Fruit fly (Drosophila melanogaster) whole organism, embryonic: ENCODE measurements around the gene CG8135.
A peak's percentile ranks its signal among the peaks of the same experiment; 100 is the strongest.

Source experiments
- Abd-B ChIP-seq: fragments of 200-800 bp; sonication (Bioruptor generic); optimal IDR thresholded peaks from 2 replicates; lab custom pipeline; 2018; ENCODE audit warnings: missing biosample characterization, mild to moderate bottlenecking, missing genetic modification characterization, moderate library complexity
- Ada2b ChIP-seq: fragments of 200-800 bp; sonication (Bioruptor generic); IDR thresholded peaks from 2 replicates; pipeline ENCODE4 v1.3.6; 2022; ENCODE audit warnings: missing biosample characterization, missing genetic modification characterization
- CG12104 ChIP-seq: fragments of 200-800 bp; sonication (Bioruptor generic); optimal IDR thresholded peaks from 3 replicates; lab custom pipeline; 2016; ENCODE audit warnings: missing biosample characterization, missing genetic modification characterization
- CG13287 ChIP-seq: fragments of 200-800 bp; sonication (Bioruptor generic); IDR thresholded peaks from 2 replicates; pipeline ENCODE4 v1.3.6; 2022; ENCODE audit warnings: missing biosample characterization, missing genetic modification characterization; ENCODE audit not compliant: partially characterized antibody
- CG13894 ChIP-seq: fragments of 200-800 bp; sonication (Bioruptor generic); optimal IDR thresholded peaks from 3 replicates; lab custom pipeline; 2018; ENCODE audit warnings: missing biosample characterization, mild to moderate bottlenecking, missing genetic modification characterization, moderate library complexity
- CG14710 ChIP-seq: fragments of 200-800 bp; sonication (Bioruptor generic); optimal IDR thresholded peaks from 3 replicates; lab custom pipeline; 2019; ENCODE audit warnings: missing biosample characterization, mild to moderate bottlenecking, missing genetic modification characterization, moderate library complexity
- CG1602 ChIP-seq: fragments of 200-800 bp; sonication (Bioruptor generic); optimal IDR thresholded peaks from 3 replicates; lab custom pipeline; 2016; ENCODE audit warnings: missing biosample characterization, missing genetic modification characterization
- CG16779 ChIP-seq: fragments of 200-800 bp; sonication (Bioruptor generic); IDR thresholded peaks from 2 replicates; pipeline ENCODE4 v1.3.6; 2022; ENCODE audit warnings: missing biosample characterization, missing genetic modification characterization
- CG16813 ChIP-seq: fragments of 200-800 bp; sonication (Bioruptor generic); IDR thresholded peaks from 3 replicates; pipeline ENCODE4 v1.3.6; 2022; ENCODE audit warnings: missing biosample characterization, missing genetic modification characterization; ENCODE audit not compliant: partially characterized antibody
- CG17802 ChIP-seq: fragments of 200-800 bp; sonication (Bioruptor generic); optimal IDR thresholded peaks from 2 replicates; lab custom pipeline; 2018; ENCODE audit warnings: missing biosample characterization, mild to moderate bottlenecking, missing genetic modification characterization, moderate library complexity
- CG18476 ChIP-seq: fragments of 200-800 bp; sonication (Bioruptor generic); optimal IDR thresholded peaks from 2 replicates; lab custom pipeline; 2016; ENCODE audit warnings: missing biosample characterization, mild to moderate bottlenecking, missing genetic modification characterization
- CG31224 ChIP-seq: fragments of 200-800 bp; sonication (Bioruptor generic); IDR thresholded peaks from 2 replicates; pipeline ENCODE4 v1.3.6; 2022; ENCODE audit warnings: missing biosample characterization, missing genetic modification characterization
- CG34422 ChIP-seq: fragments of 200-800 bp; sonication (Bioruptor generic); IDR thresholded peaks from 3 replicates; pipeline ENCODE4 v1.3.6; 2022; ENCODE audit warnings: missing biosample characterization, missing genetic modification characterization
- CG7271 ChIP-seq: fragments of 200-800 bp; sonication (Bioruptor generic); optimal IDR thresholded peaks from 2 replicates; lab custom pipeline; 2018; ENCODE audit warnings: missing biosample characterization, mild to moderate bottlenecking, missing genetic modification characterization, moderate library complexity
- CG7745 ChIP-seq: fragments of 200-800 bp; sonication (Bioruptor generic); optimal IDR thresholded peaks from 2 replicates; lab custom pipeline; 2018; ENCODE audit warnings: missing biosample characterization, mild to moderate bottlenecking, missing genetic modification characterization, moderate library complexity
- CG7839 ChIP-seq: fragments of 200-800 bp; sonication (Bioruptor generic); optimal IDR thresholded peaks from 3 replicates; lab custom pipeline; 2018; ENCODE audit warnings: missing biosample characterization, mild to moderate bottlenecking, missing genetic modification characterization, moderate library complexity
- CG9797 ChIP-seq: fragments of 200-800 bp; sonication (Bioruptor generic); optimal IDR thresholded peaks from 3 replicates; lab custom pipeline; 2018; ENCODE audit warnings: missing biosample characterization, mild to moderate bottlenecking, missing genetic modification characterization
- Camta ChIP-seq: fragments of 200-800 bp; sonication (Bioruptor generic); optimal IDR thresholded peaks from 2 replicates; lab custom pipeline; 2016; ENCODE audit warnings: missing biosample characterization, missing genetic modification characterization
- D19B ChIP-seq: fragments of 200-800 bp; sonication (Bioruptor generic); optimal IDR thresholded peaks from 2 replicates; lab custom pipeline; 2017; ENCODE audit warnings: missing biosample characterization, mild to moderate bottlenecking, missing genetic modification characterization
- Dref ChIP-seq: fragments of 200-800 bp; sonication (Bioruptor generic); IDR thresholded peaks from 2 replicates; pipeline ENCODE4 v1.3.6; 2022; ENCODE audit warnings: missing biosample characterization, missing genetic modification characterization
- Drgx ChIP-seq: fragments of 200-800 bp; sonication (Bioruptor generic); IDR thresholded peaks from 2 replicates; pipeline ENCODE4 v1.3.6; 2022; ENCODE audit warnings: missing biosample characterization, missing genetic modification characterization
- E2f1 ChIP-seq: fragments of 200-800 bp; sonication (Bioruptor generic); IDR thresholded peaks from 2 replicates; pipeline ENCODE4 v1.3.6; 2022; ENCODE audit warnings: missing biosample characterization, missing genetic modification characterization
- Kr ChIP-seq: fragments of 200-800 bp; sonication (Bioruptor generic); optimal IDR thresholded peaks from 2 replicates; lab custom pipeline; 2017; ENCODE audit warnings: missing biosample characterization, mild to moderate bottlenecking, missing genetic modification characterization
- NC2α ChIP-seq: fragments of 200-800 bp; sonication (Bioruptor generic); optimal IDR thresholded peaks from 2 replicates; lab custom pipeline; 2016; ENCODE audit warnings: missing biosample characterization, missing genetic modification characterization
- Opbp ChIP-seq: fragments of 200-800 bp; sonication (Bioruptor generic); IDR thresholded peaks from 3 replicates; pipeline ENCODE4 v1.3.6; 2022; ENCODE audit warnings: missing biosample characterization, missing genetic modification characterization; ENCODE audit not compliant: partially characterized antibody
- Optix ChIP-seq: fragments of 200-800 bp; sonication (Bioruptor generic); IDR thresholded peaks from 3 replicates; pipeline ENCODE4 v1.3.6; 2022; ENCODE audit warnings: missing biosample characterization, missing genetic modification characterization
- Six4 ChIP-seq: fragments of 200-800 bp; sonication (Bioruptor generic); optimal IDR thresholded peaks from 2 replicates; lab custom pipeline; 2016; ENCODE audit warnings: missing biosample characterization, missing genetic modification characterization
- Vsx1 ChIP-seq: fragments of 200-800 bp; sonication (Bioruptor generic); optimal IDR thresholded peaks from 2 replicates; lab custom pipeline; 2017; ENCODE audit warnings: missing biosample characterization, mild to moderate bottlenecking, missing genetic modification characterization, missing genetic modification reagents
- aop ChIP-seq: fragments of 200-800 bp; sonication (Bioruptor generic); IDR thresholded peaks from 2 replicates; pipeline ENCODE4 v1.3.6; 2022; ENCODE audit warnings: missing biosample characterization, missing genetic modification characterization
- ase ChIP-seq: fragments of 200-800 bp; sonication (Bioruptor generic); IDR thresholded peaks from 3 replicates; pipeline ENCODE4 v1.3.6; 2022; ENCODE audit warnings: missing biosample characterization, missing genetic modification characterization
- br ChIP-seq: fragments of >200 bp; optimal IDR thresholded peaks from 2 replicates; lab custom pipeline; 2017
- chinmo ChIP-seq: fragments of 200-800 bp; sonication (Bioruptor generic); IDR thresholded peaks from 4 replicates; pipeline ENCODE4 v1.3.6; 2022; ENCODE audit warnings: missing biosample characterization, missing genetic modification characterization; ENCODE audit not compliant: partially characterized antibody
- disco-r ChIP-seq: fragments of 200-800 bp; sonication (Bioruptor generic); optimal IDR thresholded peaks from 2 replicates; lab custom pipeline; 2016; ENCODE audit warnings: missing biosample characterization, missing genetic modification characterization
- dm ChIP-seq: fragments of 200-800 bp; sonication (Bioruptor generic); optimal IDR thresholded peaks from 3 replicates; lab custom pipeline; 2016; ENCODE audit warnings: missing biosample characterization, missing genetic modification characterization
- fd64A ChIP-seq: fragments of 200-800 bp; sonication (Bioruptor generic); optimal IDR thresholded peaks from 3 replicates; lab custom pipeline; 2018; ENCODE audit warnings: missing biosample characterization, mild to moderate bottlenecking, missing genetic modification characterization
- ftz-f1 ChIP-seq: fragments of 200-800 bp; sonication (Bioruptor generic); optimal IDR thresholded peaks from 2 replicates; lab custom pipeline; 2016; ENCODE audit warnings: missing biosample characterization, missing genetic modification characterization
- gsb ChIP-seq: fragments of 200-800 bp; sonication (Bioruptor generic); IDR thresholded peaks from 2 replicates; pipeline ENCODE4 v1.3.6; 2022; ENCODE audit warnings: missing biosample characterization, missing genetic modification characterization
- her ChIP-seq: fragments of 200-800 bp; sonication (Bioruptor generic); optimal IDR thresholded peaks from 2 replicates; lab custom pipeline; 2016; ENCODE audit warnings: missing biosample characterization, missing genetic modification characterization
- inv ChIP-seq: fragments of 200-800 bp; sonication (Bioruptor generic); IDR thresholded peaks from 2 replicates; pipeline ENCODE4 v1.3.6; 2022; ENCODE audit warnings: missing biosample characterization, missing genetic modification characterization; ENCODE audit not compliant: partially characterized antibody
- knrl ChIP-seq: fragments of 200-800 bp; sonication (Bioruptor generic); IDR thresholded peaks from 3 replicates; pipeline ENCODE4 v1.3.6; 2022; ENCODE audit warnings: missing biosample characterization, missing genetic modification characterization; ENCODE audit not compliant: partially characterized antibody
- luna ChIP-seq: fragments of 200-800 bp; sonication (Bioruptor generic); optimal IDR thresholded peaks from 2 replicates; lab custom pipeline; 2016; ENCODE audit warnings: missing biosample characterization, missing genetic modification characterization
- nerfin-2 ChIP-seq: fragments of 200-800 bp; sonication (Bioruptor generic); IDR thresholded peaks from 2 replicates; pipeline ENCODE4 v1.3.6; 2022; ENCODE audit warnings: missing biosample characterization, missing genetic modification characterization; ENCODE audit not compliant: partially characterized antibody
- otp ChIP-seq: fragments of 200-800 bp; sonication (Bioruptor generic); IDR thresholded peaks from 3 replicates; pipeline ENCODE4, ENCODE4 v1.3.6; 2022; ENCODE audit warnings: missing biosample characterization, missing genetic modification characterization
- pb ChIP-seq: fragments of 200-800 bp; sonication (Bioruptor generic); optimal IDR thresholded peaks from 3 replicates; lab custom pipeline; 2016; ENCODE audit warnings: missing biosample characterization, missing genetic modification characterization
- pita ChIP-seq: fragments of 200-800 bp; sonication (Bioruptor generic); optimal IDR thresholded peaks from 2 replicates; lab custom pipeline; 2017; ENCODE audit warnings: missing biosample characterization, mild to moderate bottlenecking, missing genetic modification characterization
- pros ChIP-seq: fragments of 200-800 bp; sonication (Bioruptor generic); optimal IDR thresholded peaks from 3 replicates; lab custom pipeline; 2019; ENCODE audit warnings: missing biosample characterization, mild to moderate bottlenecking, missing genetic modification characterization, moderate library complexity
- ranshi ChIP-seq: fragments of 200-800 bp; sonication (Bioruptor generic); IDR thresholded peaks from 2 replicates; pipeline ENCODE4 v1.3.6; 2022; ENCODE audit warnings: missing biosample characterization, missing genetic modification characterization
- scrt ChIP-seq: fragments of 200-800 bp; sonication (Bioruptor generic); optimal IDR thresholded peaks from 2 replicates; lab custom pipeline; 2018; ENCODE audit warnings: missing biosample characterization, mild to moderate bottlenecking, missing genetic modification characterization, moderate library complexity
- sima ChIP-seq: fragments of 200-800 bp; sonication (Bioruptor generic); optimal IDR thresholded peaks from 2 replicates; lab custom pipeline; 2016; ENCODE audit warnings: missing biosample characterization, missing genetic modification characterization
- slbo ChIP-seq: fragments of 200-800 bp; sonication (Bioruptor generic); IDR thresholded peaks from 2 replicates; pipeline ENCODE4 v1.3.6; 2022; ENCODE audit warnings: missing biosample characterization, missing genetic modification characterization
- unpg ChIP-seq: fragments of 200-800 bp; sonication (Bioruptor generic); optimal IDR thresholded peaks from 3 replicates; lab custom pipeline; 2018; ENCODE audit warnings: missing biosample characterization, mild to moderate bottlenecking, missing genetic modification characterization, moderate library complexity

Gene CG8135

dm6 chr3R:9399951-9400392 is 4.2 kb upstream of the CG8135 start, which contains the start of gene CG34117 (continued):
- TF ChIP-seq CG7745 (no peak), Six4 (GFP tag; lab: Kevin White, UChicago) (peak; percentile 69), pros (GFP tag; lab: Kevin White, UChicago) (no peak), luna (GFP tag; lab: Kevin White, UChicago) (no peak), chinmo (no peak), nerfin-2 (no peak), Drgx (GFP tag; lab: Robert Waterston, UW) (peak; percentile 66), inv (no peak), otp (GFP tag; lab: Robert Waterston, UW) (peak; percentile 66; the same call in 2 of the 3 replicates), Camta (GFP tag; lab: Kevin White, UChicago) (peak; percentile 46), pita (GFP tag; lab: Kevin White, UChicago) (no peak), CG7839 (tag; lab: Kevin White, UChicago) (peak; percentile 81), Abd-B (peak; percentile 64), NC2α (no peak), ranshi (GFP tag; lab: Robert Waterston, UW) (peak; percentile 87), her (GFP tag; lab: Kevin White, UChicago) (peak; percentile 17), CG12104 (GFP tag; lab: Kevin White, UChicago) (peak; percentile 59), E2f1 (GFP tag; lab: Robert Waterston, UW) (peak; percentile 79), Optix (GFP tag; lab: Robert Waterston, UW) (no peak), CG31224 (GFP tag; lab: Robert Waterston, UW) (peak; percentile 55), CG1602 (peak; percentile 78), CG34422 (peak; percentile 88), CG7271 (peak; percentile 38), CG16813 (GFP tag; lab: Robert Waterston, UW) (no peak), dm (GFP tag; lab: Kevin White, UChicago) (peak; percentile 17), ftz-f1 (GFP tag; lab: Kevin White, UChicago) (no peak), Dref (GFP tag; lab: Robert Waterston, UW) (no peak), CG9797 (no peak), CG17802 (no peak), Kr (GFP tag; lab: Kevin White, UChicago) (no peak), Opbp (GFP tag; lab: Robert Waterston, UW) (no peak), Vsx1 (GFP tag; lab: Kevin White, UChicago) (peak; percentile 52), slbo (GFP tag; lab: Robert Waterston, UW) (peak; percentile 92), knrl (no peak), br (lab: Kevin White, UChicago) (no peak), CG18476 (GFP tag; lab: Kevin White, UChicago) (peak; percentile 80), fd64A (no peak), CG13894 (tag; lab: Kevin White, UChicago) (peak; percentile 85), CG13287 (GFP tag; lab: Robert Waterston, UW) (peak; percentile 56), CG14710 (tag; lab: Kevin White, UChicago) (peak; percentile 81), unpg (GFP tag; lab: Kevin White, UChicago) (peak; percentile 81), aop (GFP tag; lab: Robert Waterston, UW) (no peak), pb (GFP tag; lab: Kevin White, UChicago) (no peak), scrt (GFP tag; lab: Kevin White, UChicago) (peak; percentile 73), CG16779 (peak; percentile 49; the same call in 1 of the 2 replicates), disco-r (GFP tag; lab: Kevin White, UChicago) (no peak), ase (GFP tag; lab: Robert Waterston, UW) (peak; percentile 69; the same call in 2 of the 3 replicates), gsb (GFP tag; lab: Robert Waterston, UW) (peak; percentile 58), Ada2b (GFP tag; lab: Robert Waterston, UW) (peak; percentile 86), D19B (peak; percentile 48), sima (GFP tag; lab: Kevin White, UChicago) (no peak)
